Worm (Caenorhabditis elegans) whole organism, mixed stage, embryonic: Measurements from ENCODE around the gene fndc-1.

Source experiments
- M03D4.4 ChIP-seq: sonication (generic microtip); optimal IDR thresholded peaks from 2 replicates; lab custom pipeline; 2017; ENCODE audit warnings: mild to moderate bottlenecking, missing genetic modification characterization, missing compliant biosample characterization
- blmp-1 ChIP-seq: fragments of 150-350 bp; optimal IDR thresholded peaks from 2 replicates; lab custom pipeline; 2014; ENCODE audit warnings: missing biosample characterization, missing genetic modification characterization
- ceh-39 ChIP-seq: fragments of 150-350 bp; optimal IDR thresholded peaks from 2 replicates; lab custom pipeline; 2014; ENCODE audit warnings: missing biosample characterization, missing genetic modification characterization
- elt-1 ChIP-seq: sonication (generic microtip); optimal IDR thresholded peaks from 2 replicates; lab custom pipeline; 2017; ENCODE audit warnings: missing genetic modification characterization, mild to moderate bottlenecking, missing compliant biosample characterization, antibody characterized with exemption, moderate library complexity, borderline replicate concordance; ENCODE audit not compliant: insufficient read depth
- flh-1 ChIP-seq: fragments of 200-800 bp; sonication (Bioruptor generic); optimal IDR thresholded peaks from 2 replicates; lab custom pipeline; 2018; ENCODE audit warnings: mild to moderate bottlenecking, missing genetic modification characterization, moderate library complexity, missing compliant biosample characterization
- lin-13 ChIP-seq: fragments of 150-350 bp; optimal IDR thresholded peaks from 2 replicates; lab custom pipeline; 2014; ENCODE audit warnings: missing biosample characterization, missing genetic modification characterization
- lsy-2 ChIP-seq: fragments of 150-350 bp; optimal IDR thresholded peaks from 2 replicates; lab custom pipeline; 2014; ENCODE audit warnings: missing biosample characterization, missing genetic modification characterization
- mls-2 ChIP-seq: sonication (generic microtip); optimal IDR thresholded peaks from 2 replicates; lab custom pipeline; 2016; ENCODE audit warnings: mild to moderate bottlenecking, missing genetic modification characterization, moderate library complexity, missing compliant biosample characterization
- unc-62 ChIP-seq: fragments of 150-350 bp; optimal IDR thresholded peaks from 2 replicates; lab custom pipeline; 2014; ENCODE audit warnings: missing biosample characterization, missing genetic modification reagents, missing genetic modification characterization

DNA sequence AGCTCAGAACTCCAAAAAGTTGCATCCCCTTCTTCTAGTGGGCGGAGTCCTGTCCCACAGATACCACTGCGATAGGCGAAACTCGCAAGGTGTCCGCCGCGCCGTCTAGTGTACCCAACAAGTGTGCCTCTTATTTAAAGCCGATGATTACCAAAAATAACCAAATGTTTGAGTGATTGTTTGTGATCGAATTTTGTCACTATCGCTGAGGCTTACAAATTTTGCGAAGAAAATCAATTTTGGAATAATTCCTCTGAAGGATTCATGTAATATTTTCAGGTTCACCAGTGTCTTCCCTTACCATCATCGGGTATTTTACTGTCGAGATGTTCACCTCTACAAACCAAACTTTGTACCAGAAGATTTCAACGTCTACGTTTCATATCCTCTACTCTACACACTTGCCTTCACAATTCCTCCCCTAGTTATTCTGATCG is 13.1 kb downstream of the fndc-1 start:
- peak; percentile 15 for TF ChIP-seq ceh-39 (tag; lab: Kevin White, UChicago)
- TF ChIP-seq flh-1, result no peak
- TF ChIP-seq unc-62, result no peak
- peak; percentile 7 for TF ChIP-seq lsy-2 (tag; lab: Kevin White, UChicago)
- TF ChIP-seq M03D4.4, result no peak
- no peak for TF ChIP-seq blmp-1 (tag; lab: Kevin White, UChicago)
- no peak for TF ChIP-seq elt-1 (tag; lab: Kevin White, UChicago)
- TF ChIP-seq mls-2 (tag; lab: Kevin White, UChicago), result no peak
- no peak for TF ChIP-seq lin-13 (tag; lab: Kevin White, UChicago)
